Worm (Caenorhabditis elegans) whole organism, L2 larva: ENCODE results near the gene F56A11.6.

Experiments used
- R02D3.7 ChIP-seq: fragments of 150-350 bp; optimal IDR thresholded peaks from 2 replicates; lab custom pipeline; 2014; ENCODE audit warnings: missing biosample characterization, missing genetic modification characterization
- aly-2 ChIP-seq: fragments of 150-350 bp; optimal IDR thresholded peaks from 2 replicates; lab custom pipeline; 2014; ENCODE audit warnings: missing biosample characterization, missing genetic modification characterization
- ceh-82 ChIP-seq: fragments of 150-350 bp; optimal IDR thresholded peaks from 2 replicates; lab custom pipeline; 2014; ENCODE audit warnings: missing biosample characterization, missing genetic modification characterization
- lin-39 ChIP-seq: fragments of 150-350 bp; optimal IDR thresholded peaks from 2 replicates; lab custom pipeline; 2014; ENCODE audit warnings: missing biosample characterization, missing genetic modification reagents, missing genetic modification characterization
- nhr-77 ChIP-seq: fragments of 150-350 bp; optimal IDR thresholded peaks from 2 replicates; lab custom pipeline; 2014; ENCODE audit warnings: missing biosample characterization, missing genetic modification characterization
- snpc-4 ChIP-seq: fragments of 150-350 bp; optimal IDR thresholded peaks from 2 replicates; lab custom pipeline; 2014; ENCODE audit warnings: missing biosample characterization, missing genetic modification characterization
- unc-39 ChIP-seq: fragments of 150-350 bp; optimal IDR thresholded peaks from 2 replicates; lab custom pipeline; 2014; ENCODE audit warnings: missing biosample characterization, missing genetic modification characterization
- unc-62 ChIP-seq: fragments of 150-350 bp; optimal IDR thresholded peaks from 2 replicates; lab custom pipeline; 2014; ENCODE audit warnings: missing biosample characterization, missing genetic modification reagents, missing genetic modification characterization
- zag-1 ChIP-seq: fragments of 150-350 bp; optimal IDR thresholded peaks from 2 replicates; lab custom pipeline; 2014; ENCODE audit warnings: missing biosample characterization, missing genetic modification characterization
- ztf-4 ChIP-seq: fragments of 150-350 bp; optimal IDR thresholded peaks from 2 replicates; lab custom pipeline; 2014; ENCODE audit warnings: missing biosample characterization, missing genetic modification characterization

DNA sequence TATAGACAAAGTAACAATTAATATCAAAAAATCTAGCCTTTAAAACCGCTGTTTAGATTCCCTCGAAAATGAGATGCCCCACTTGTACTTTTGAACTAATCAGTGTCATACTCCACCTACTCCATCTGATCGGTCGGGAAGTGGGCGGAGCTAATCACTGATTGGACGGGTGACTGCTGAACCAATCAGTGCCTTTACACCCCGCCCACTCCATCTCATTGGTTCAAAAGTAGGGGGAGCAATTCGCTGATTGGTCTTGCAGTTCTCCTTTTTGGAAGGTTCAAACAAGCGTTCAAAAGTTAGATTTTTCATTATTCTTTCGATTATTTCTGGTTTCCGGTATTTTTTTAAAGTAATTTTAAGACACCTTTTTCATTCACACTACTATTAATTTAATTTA lies 31.1 kb upstream of the F56A11.6 start:
- TF ChIP-seq aly-2 (tag; lab: Kevin White, UChicago) = no peak
- no peak for TF ChIP-seq ztf-4 (tag; lab: Kevin White, UChicago)
- TF ChIP-seq ceh-82 = no peak
- TF ChIP-seq R02D3.7 = no peak
- no peak for TF ChIP-seq lin-39
- no peak for TF ChIP-seq unc-39 (tag; lab: Kevin White, UChicago)
- TF ChIP-seq zag-1 (tag; lab: Kevin White, UChicago) = no peak
- no peak for TF ChIP-seq unc-62
- TF ChIP-seq snpc-4 = no peak
- TF ChIP-seq nhr-77 (tag; lab: Kevin White, UChicago) = no peak
